Worm (Caenorhabditis elegans) whole organism, young adult: ENCODE measurements around the gene F54F2.6.

Source experiments
- B0261.1 ChIP-seq: sonication (generic microtip); optimal IDR thresholded peaks from 2 replicates; lab custom pipeline; 2016; ENCODE audit warnings: mild to moderate bottlenecking, missing genetic modification characterization, moderate library complexity, missing compliant biosample characterization
- B0336.3 ChIP-seq: fragments of 200-800 bp; sonication (Bioruptor generic); IDR thresholded peaks from 2 replicates; pipeline ENCODE4 v1.3.6; 2022; ENCODE audit warnings: missing genetic modification characterization, missing compliant biosample characterization
- C06A6.2 ChIP-seq: fragments of 200-800 bp; sonication (Bioruptor generic); conservative IDR thresholded peaks from 2 replicates; pipeline ENCODE4 v1.3.6; 2022; ENCODE audit warnings: missing genetic modification characterization, missing compliant biosample characterization
- C17E4.6 ChIP-seq: fragments of 200-800 bp; sonication (Bioruptor generic); IDR thresholded peaks from 2 replicates; pipeline ENCODE4 v1.3.6; 2022; ENCODE audit warnings: missing genetic modification reagents, missing genetic modification characterization, missing compliant biosample characterization
- F37B4.10 ChIP-seq: fragments of 200-800 bp; sonication (Bioruptor generic); IDR thresholded peaks from 2 replicates; pipeline ENCODE4 v1.3.6; 2022; ENCODE audit warnings: missing genetic modification characterization, missing compliant biosample characterization
- F52B5.7 ChIP-seq: sonication (generic microtip); optimal IDR thresholded peaks from 2 replicates; lab custom pipeline; 2016; ENCODE audit warnings: mild to moderate bottlenecking, missing genetic modification characterization, missing compliant biosample characterization
- K11D2.4 ChIP-seq: fragments of 200-800 bp; sonication (Bioruptor generic); IDR thresholded peaks from 2 replicates; pipeline ENCODE4 v1.3.6; 2022; ENCODE audit warnings: missing genetic modification reagents, missing genetic modification characterization, missing compliant biosample characterization
- K12H6.12 ChIP-seq: fragments of 200-800 bp; sonication (Bioruptor generic); optimal IDR thresholded peaks from 2 replicates; lab custom pipeline; 2018; ENCODE audit warnings: mild to moderate bottlenecking, missing genetic modification characterization, missing compliant biosample characterization
- Y53F4B.3 ChIP-seq: fragments of 200-800 bp; sonication (Bioruptor generic); IDR thresholded peaks from 2 replicates; pipeline ENCODE4 v1.3.6; 2022; ENCODE audit warnings: missing genetic modification reagents, missing genetic modification characterization, missing compliant biosample characterization
- attf-5 ChIP-seq: fragments of 200-800 bp; sonication (Bioruptor generic); optimal IDR thresholded peaks from 2 replicates; lab custom pipeline; 2018; ENCODE audit warnings: mild to moderate bottlenecking, missing genetic modification characterization, missing compliant biosample characterization
- bed-2 ChIP-seq: fragments of 200-800 bp; sonication (Bioruptor generic); IDR thresholded peaks from 2 replicates; pipeline ENCODE4 v1.3.6; 2022; ENCODE audit warnings: missing genetic modification reagents, missing genetic modification characterization, missing compliant biosample characterization
- cebp-1 ChIP-seq, 2 experiments: fragments of 200-800 bp in 1 of 2; sonication (Bioruptor generic) in 1 of 2; sonication (generic microtip) in 1 of 2; IDR thresholded peaks in 1 of 2; optimal IDR thresholded peaks in 1 of 2; 2 replicates each; pipeline versions ENCODE4 v1.3.6 to Lab custom; 2017 to 2022; ENCODE audit warnings: missing compliant biosample characterization in 2 of 2, missing genetic modification characterization in 2 of 2, mild to moderate bottlenecking in 1 of 2, missing genetic modification reagents in 1 of 2, moderate library complexity in 1 of 2
- cebp-2 ChIP-seq: fragments of 200-800 bp; sonication (Bioruptor generic); IDR thresholded peaks from 2 replicates; pipeline ENCODE4 v1.3.6; 2022; ENCODE audit warnings: missing genetic modification characterization, missing compliant biosample characterization
- ceh-91 ChIP-seq: fragments of 200-800 bp; sonication (Bioruptor generic); IDR thresholded peaks from 2 replicates; pipeline ENCODE4 v1.3.6; 2022; ENCODE audit warnings: missing genetic modification reagents, missing genetic modification characterization, missing compliant biosample characterization
- chd-7 ChIP-seq: sonication (generic microtip); optimal IDR thresholded peaks from 2 replicates; lab custom pipeline; 2016; ENCODE audit warnings: mild to moderate bottlenecking, missing genetic modification characterization, moderate library complexity, missing compliant biosample characterization
- dox-1 ChIP-seq: fragments of 200-800 bp; sonication (Bioruptor generic); IDR thresholded peaks from 2 replicates; pipeline ENCODE4 v1.3.6; 2022; ENCODE audit warnings: missing genetic modification reagents, missing genetic modification characterization, missing compliant biosample characterization
- dpl-1 ChIP-seq: fragments of 150-350 bp; optimal IDR thresholded peaks from 2 replicates; lab custom pipeline; 2014; ENCODE audit warnings: missing biosample characterization, missing genetic modification reagents, missing genetic modification characterization
- egl-44 ChIP-seq: fragments of 200-800 bp; sonication (Bioruptor generic); IDR thresholded peaks from 2 replicates; pipeline ENCODE4 v1.3.6; 2022; ENCODE audit warnings: missing genetic modification reagents, missing genetic modification characterization, missing compliant biosample characterization
- fkh-3 ChIP-seq: sonication (generic microtip); optimal IDR thresholded peaks from 2 replicates; lab custom pipeline; 2016; ENCODE audit warnings: mild to moderate bottlenecking, missing genetic modification characterization, missing compliant biosample characterization
- hmg-1.2 ChIP-seq: fragments of 200-800 bp; sonication (Bioruptor generic); IDR thresholded peaks from 2 replicates; pipeline ENCODE4 v1.3.6; 2022; ENCODE audit warnings: missing genetic modification reagents, missing genetic modification characterization, missing compliant biosample characterization
- hsf-1 ChIP-seq: fragments of 200-800 bp; sonication (Bioruptor generic); IDR thresholded peaks from 2 replicates; pipeline ENCODE4 v1.3.6; 2022; ENCODE audit warnings: missing genetic modification reagents, missing genetic modification characterization, missing compliant biosample characterization
- lag-1 ChIP-seq: fragments of 200-800 bp; sonication (Bioruptor generic); IDR thresholded peaks from 2 replicates; pipeline ENCODE4 v1.3.6; 2022; ENCODE audit warnings: missing genetic modification reagents, missing genetic modification characterization, missing compliant biosample characterization
- let-526 ChIP-seq: fragments of 200-800 bp; sonication (Bioruptor generic); IDR thresholded peaks from 2 replicates; pipeline ENCODE4 v1.3.6; 2022; ENCODE audit warnings: missing genetic modification reagents, missing genetic modification characterization, missing compliant biosample characterization
- let-607 ChIP-seq, 2 experiments: fragments of 200-800 bp in 1 of 2; sonication (Bioruptor generic) in 1 of 2; sonication (generic microtip) in 1 of 2; optimal IDR thresholded peaks; 2 replicates each; lab custom pipeline; 2016 to 2018; ENCODE audit warnings: mild to moderate bottlenecking in 2 of 2, missing compliant biosample characterization in 2 of 2, missing genetic modification characterization in 2 of 2, moderate library complexity in 2 of 2, missing genotype in 1 of 2
- lir-1 ChIP-seq: fragments of 200-800 bp; sonication (Bioruptor generic); conservative IDR thresholded peaks from 2 replicates; pipeline ENCODE4 v1.3.6; 2022; ENCODE audit warnings: missing genetic modification reagents, missing genetic modification characterization, missing compliant biosample characterization
- madf-10 ChIP-seq: sonication (generic microtip); optimal IDR thresholded peaks from 2 replicates; lab custom pipeline; 2016; ENCODE audit warnings: mild to moderate bottlenecking, missing genetic modification characterization, missing compliant biosample characterization
- madf-6 ChIP-seq: fragments of 200-800 bp; sonication (Bioruptor generic); IDR thresholded peaks from 2 replicates; pipeline ENCODE4 v1.3.6; 2022; ENCODE audit warnings: missing genetic modification reagents, missing genetic modification characterization, missing compliant biosample characterization
- madf-8 ChIP-seq: fragments of 200-800 bp; sonication (Bioruptor generic); conservative IDR thresholded peaks from 2 replicates; pipeline ENCODE4 v1.3.6; 2022; ENCODE audit warnings: missing genetic modification reagents, missing genetic modification characterization, missing compliant biosample characterization
- mcd-1 ChIP-seq: fragments of 200-800 bp; sonication (Bioruptor generic); IDR thresholded peaks from 2 replicates; pipeline ENCODE4 v1.3.6; 2022; ENCODE audit warnings: missing genetic modification reagents, missing genetic modification characterization, missing compliant biosample characterization
- nfyb-1 ChIP-seq: fragments of 200-800 bp; sonication (Bioruptor generic); IDR thresholded peaks from 2 replicates; pipeline ENCODE4 v1.3.6; 2022; ENCODE audit warnings: missing genetic modification reagents, missing genetic modification characterization, missing compliant biosample characterization
- nhr-80 ChIP-seq: sonication (generic microtip); optimal IDR thresholded peaks from 2 replicates; lab custom pipeline; 2016; ENCODE audit warnings: missing genetic modification characterization, missing compliant biosample characterization
- pha-4 ChIP-seq: fragments of 150-350 bp; sonication (generic microtip); optimal IDR thresholded peaks from 2 replicates; lab custom pipeline; 2014; ENCODE audit warnings: missing biosample characterization, missing genetic modification reagents, missing genetic modification characterization
- rcor-1 ChIP-seq: fragments of 200-800 bp; sonication (Bioruptor generic); IDR thresholded peaks from 2 replicates; pipeline ENCODE4 v1.3.6; 2022; ENCODE audit warnings: missing genetic modification reagents, missing genetic modification characterization, missing compliant biosample characterization
- rec-8 ChIP-seq, 2 experiments: sonication (generic microtip); optimal IDR thresholded peaks; 2 replicates each; lab custom pipeline; 2016; ENCODE audit warnings: mild to moderate bottlenecking in 2 of 2, missing genetic modification characterization in 2 of 2, missing genetic modification reagents in 2 of 2, missing genotype in 2 of 2, missing biosample characterization in 1 of 2, missing compliant biosample characterization in 1 of 2, moderate library complexity in 1 of 2
- snpc-3.4 ChIP-seq: sonication (generic microtip); optimal IDR thresholded peaks from 2 replicates; lab custom pipeline; 2017; ENCODE audit warnings: missing genetic modification characterization, mild to moderate bottlenecking, missing compliant biosample characterization, antibody characterized with exemption, moderate library complexity, missing genotype, missing genetic modification reagents
- tlf-1 ChIP-seq: fragments of 200-800 bp; sonication (Bioruptor generic); optimal IDR thresholded peaks from 2 replicates; lab custom pipeline; 2018; ENCODE audit warnings: mild to moderate bottlenecking, missing genetic modification characterization, missing compliant biosample characterization
- xnd-1 ChIP-seq: sonication (generic microtip); optimal IDR thresholded peaks from 2 replicates; lab custom pipeline; 2016; ENCODE audit warnings: missing genotype, missing genetic modification reagents, missing genetic modification characterization, missing compliant biosample characterization
- zfh-2 ChIP-seq: fragments of 200-800 bp; sonication (Bioruptor generic); conservative IDR thresholded peaks from 2 replicates; pipeline ENCODE4 v1.3.6; 2022; ENCODE audit warnings: missing genetic modification reagents, missing genetic modification characterization, missing compliant biosample characterization
- ztf-18 ChIP-seq: sonication (generic microtip); optimal IDR thresholded peaks from 2 replicates; lab custom pipeline; 2016; ENCODE audit warnings: missing genotype, mild to moderate bottlenecking, missing genetic modification characterization, missing compliant biosample characterization
- ztf-25 ChIP-seq: fragments of 200-800 bp; sonication (Bioruptor generic); IDR thresholded peaks from 2 replicates; pipeline ENCODE4 v1.3.6; 2022; ENCODE audit warnings: missing genetic modification reagents, missing genetic modification characterization, missing compliant biosample characterization
- ztf-28 ChIP-seq: fragments of 200-800 bp; sonication (Bioruptor generic); IDR thresholded peaks from 2 replicates; pipeline ENCODE4 v1.3.6; 2022; ENCODE audit warnings: missing genetic modification reagents, missing genetic modification characterization, missing compliant biosample characterization

Gene F54F2.6

DNA sequence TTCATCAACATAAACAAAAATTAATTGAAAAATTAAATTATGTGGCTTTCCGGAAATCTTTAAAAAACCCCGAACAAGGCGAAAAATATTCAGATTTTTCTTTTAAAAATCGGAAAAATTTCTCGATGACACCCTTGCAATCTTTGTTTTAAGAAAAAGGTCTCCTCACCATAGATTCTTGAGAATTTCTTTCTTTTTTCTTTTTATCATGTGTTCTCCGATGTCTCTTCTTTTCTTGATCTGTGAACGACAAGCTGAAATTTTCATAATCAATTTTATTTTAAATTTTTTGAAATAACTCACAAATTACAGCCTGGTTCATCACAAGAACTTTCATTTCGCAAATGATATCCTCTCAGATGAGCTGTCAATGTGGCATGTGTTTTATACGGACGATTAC, 9.3 kb downstream of the F54F2.6 start, which contains the start of the genes zfp-1 and F54F2.14 (continued):
- no peak for TF ChIP-seq cebp-2 (GFP tag; lab: Robert Waterston, UW)

- peak; percentile 78 for TF ChIP-seq zfh-2
- no peak for TF ChIP-seq lag-1 (GFP tag; lab: Robert Waterston, UW)
These were observed 11.8 kb downstream of the F54F2.6 start for ce11 chrIII:8788690-8789089.

ce11 chrIII:8786077-8786476, 14.4 kb downstream of the F54F2.6 start, which contains the start of gene K02D10.8:
Gene K02D10.8 (plus strand): TSS chrIII:8786377.
- TF ChIP-seq egl-44 (GFP tag; lab: Robert Waterston, UW) (no peak), ztf-18 (no peak), tlf-1 (GFP tag; lab: Kevin White, UChicago) (no peak), madf-8 (GFP tag; lab: Robert Waterston, UW) (no peak), pha-4 (tag; lab: Kevin White, UChicago) (no peak), F37B4.10 (GFP tag; lab: Robert Waterston, UW) (no peak), rec-8 (tag; optimal IDR thresholded peaks at IDR 0.05; lab: Kevin White, UChicago) (no peak), madf-6 (no peak), ztf-28 (GFP tag; lab: Robert Waterston, UW) (no peak), C06A6.2 (GFP tag; lab: Robert Waterston, UW) (no peak)

- TF ChIP-seq rcor-1 (GFP tag; lab: Robert Waterston, UW), result 0 out of 2 replicates have a peak, but pooled peaks have one; percentile 8
- TF ChIP-seq B0336.3, result no peak
- no peak for TF ChIP-seq tlf-1 (GFP tag; lab: Kevin White, UChicago)
- peak; percentile 71 for TF ChIP-seq K12H6.12 (tag; lab: Kevin White, UChicago)
- TF ChIP-seq dox-1, result no peak
- no peak for TF ChIP-seq F52B5.7 (tag; lab: Kevin White, UChicago)
- TF ChIP-seq C17E4.6 (GFP tag; lab: Robert Waterston, UW), result no peak
- TF ChIP-seq lir-1 (GFP tag; lab: Robert Waterston, UW), result 0 out of 2 replicates have a peak, but pooled peaks have one; percentile 40
- no peak for TF ChIP-seq bed-2 (GFP tag; lab: Robert Waterston, UW)
- TF ChIP-seq fkh-3 (tag; lab: Kevin White, UChicago), result no peak
- no peak for TF ChIP-seq snpc-3.4 (tag; lab: Kevin White, UChicago)
- peak; percentile 39; the same call in 1 of the 2 replicates for TF ChIP-seq mcd-1
- TF ChIP-seq zfh-2, result peak; percentile 88
- TF ChIP-seq dpl-1 (GFP tag; lab: Kevin White, UChicago), result no peak
- 0 out of 2 replicates have a peak, but pooled peaks have one; percentile 19 for TF ChIP-seq C06A6.2 (GFP tag; lab: Robert Waterston, UW)
- TF ChIP-seq madf-10 (tag; lab: Kevin White, UChicago), result peak; percentile 3
- peak; percentile 72 for TF ChIP-seq pha-4 (tag; lab: Kevin White, UChicago)
- TF ChIP-seq B0261.1 (tag; lab: Kevin White, UChicago), result no peak
- peak in 1 of 2 experiments; percentile 23 for TF ChIP-seq let-607 (tag; optimal IDR thresholded peaks at IDR 0.05; lab: Kevin White, UChicago)
- TF ChIP-seq xnd-1 (tag; lab: Kevin White, UChicago), result no peak
- TF ChIP-seq cebp-1 (GFP tag; IDR thresholded peaks at IDR 0.05; lab: Robert Waterston, UW), result no peak; the same call in 1 of the 2 replicates
- peak; percentile 75 for TF ChIP-seq cebp-1 (tag; optimal IDR thresholded peaks at IDR 0.05; lab: Kevin White, UChicago)
- TF ChIP-seq ztf-18, result peak; percentile 1
- TF ChIP-seq K11D2.4, result 0 out of 2 replicates have a peak, but pooled peaks have one; percentile 59
- no peak for TF ChIP-seq Y53F4B.3 (GFP tag; lab: Robert Waterston, UW)
- TF ChIP-seq chd-7 (tag; lab: Kevin White, UChicago), result peak; percentile 12
- peak; percentile 53; the same call in 1 of the 2 replicates for TF ChIP-seq nfyb-1
- no peak for TF ChIP-seq ceh-91 (GFP tag; lab: Robert Waterston, UW)
- TF ChIP-seq hmg-1.2 (GFP tag; lab: Robert Waterston, UW), result peak; percentile 51; the same call in 1 of the 2 replicates
- no peak for TF ChIP-seq hsf-1 (GFP tag; lab: Robert Waterston, UW)
- TF ChIP-seq attf-5 (GFP tag; lab: Kevin White, UChicago), result peak; percentile 61
- peak; percentile 69 for TF ChIP-seq nhr-80 (tag; lab: Kevin White, UChicago)
- 0 out of 2 replicates have a peak, but pooled peaks have one; percentile 31 for TF ChIP-seq let-526 (GFP tag; lab: Robert Waterston, UW)
- TF ChIP-seq ztf-25 (GFP tag; lab: Robert Waterston, UW), result no peak
These were observed 15.1 kb downstream of the F54F2.6 start for ce11 chrIII:8785426-8785825.
